Worm (Caenorhabditis elegans): ENCODE results near the gene vit-2.

- no peak for TF ChIP-seq W03F9.2 (tag; optimal IDR thresholded peaks at IDR 0.05)
- no peak for TF ChIP-seq him-1 (tag; optimal IDR thresholded peaks at IDR 0.05)
- TF ChIP-seq dao-5 (tag; optimal IDR thresholded peaks at IDR 0.05) = no peak
These were observed 19.4 kb downstream of the vit-2 start for ce11 chrX:5120196-5120595.
